Worm (Caenorhabditis elegans): Measurements from ENCODE around the gene C34C6.9.

ce11 chrII:8730960-8731693, 45.4 kb downstream of the C34C6.9 start:
- TF ChIP-seq ama-1 (optimal IDR thresholded peaks at IDR 0.05): no peak
- no peak for TF ChIP-seq ceh-31 (tag; optimal IDR thresholded peaks at IDR 0.05)
- no peak for TF ChIP-seq ceh-30 (tag; optimal IDR thresholded peaks at IDR 0.05)
- TF ChIP-seq npax-4 (tag; optimal IDR thresholded peaks at IDR 0.05): no peak
- no peak for TF ChIP-seq ceh-9 (tag; optimal IDR thresholded peaks at IDR 0.05)
- TF ChIP-seq F13H6.1 (tag; optimal IDR thresholded peaks at IDR 0.05): no peak
- no peak for TF ChIP-seq ztf-16 (tag; optimal IDR thresholded peaks at IDR 0.05)
- TF ChIP-seq unc-86 (tag; optimal IDR thresholded peaks at IDR 0.05): no peak

Data from whole organism, late embryonic.